Worm (Caenorhabditis elegans): ENCODE results near the gene acs-6.

The acs-6 gene

DNA sequence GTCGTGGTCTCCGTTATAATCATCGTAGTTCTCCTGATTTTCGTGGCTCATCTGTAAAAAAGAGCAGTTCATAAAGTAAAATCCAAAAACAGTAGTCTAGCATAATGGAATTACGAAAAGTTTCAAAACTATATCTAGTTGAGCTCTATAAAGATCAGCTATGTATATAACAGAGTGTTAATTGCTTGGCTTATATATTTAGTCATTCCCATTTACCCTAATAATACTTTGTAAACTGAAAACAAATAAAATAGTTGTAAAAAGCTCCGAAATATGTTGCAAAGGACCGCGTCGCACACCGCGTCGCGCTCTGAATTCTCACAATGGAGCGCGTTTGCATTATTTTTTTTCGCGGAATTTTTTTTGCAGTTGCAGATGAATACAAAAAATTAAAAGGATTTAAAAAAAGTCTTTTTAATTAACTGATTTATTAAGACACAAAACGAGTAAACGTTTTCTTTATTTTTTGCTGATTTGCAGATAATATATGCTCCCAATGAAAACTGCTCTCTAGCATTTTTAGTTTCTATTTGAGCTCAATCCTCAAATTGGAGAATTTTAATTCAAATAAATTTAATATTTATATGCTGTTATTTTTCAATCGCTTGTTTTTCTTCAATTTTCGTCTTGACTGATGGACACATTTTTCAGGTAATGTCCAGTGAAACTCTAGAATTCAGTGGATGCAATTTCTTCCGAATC, 11.7 kb upstream of the acs-6 start, which contains the start of the genes tcer-1 and ZK1127.5 (continued):
- peak; percentile 26 for TF ChIP-seq tbp1 (GFP tag; optimal IDR thresholded peaks at IDR 0.05)
- TF ChIP-seq mcd-1 (GFP tag; IDR thresholded peaks at IDR 0.05), result peak; percentile 94
- TF ChIP-seq rpc-1 (optimal IDR thresholded peaks at IDR 0.05), result no peak
- TF ChIP-seq rpc-1 (tag; optimal IDR thresholded peaks at IDR 0.05), result no peak
- TF ChIP-seq F57C9.4 (tag; optimal IDR thresholded peaks at IDR 0.05), result no peak
- TF ChIP-seq aptf-2 (GFP tag; conservative IDR thresholded peaks at IDR 0.05), result no peak
- no peak for TF ChIP-seq ceh-100 (GFP tag; IDR thresholded peaks at IDR 0.05)
- TF ChIP-seq ets-4 (GFP tag; optimal IDR thresholded peaks at IDR 0.05), result no peak
- TF ChIP-seq ccch-3 (GFP tag; optimal IDR thresholded peaks at IDR 0.05), result no peak
- no peak for TF ChIP-seq let-607 (tag; optimal IDR thresholded peaks at IDR 0.05)
- no peak for TF ChIP-seq snpc-4 (GFP tag; optimal IDR thresholded peaks at IDR 0.05)
- peak in 3 of 4 experiments; percentile 8 to 16 (median 13) for TF ChIP-seq snpc-4 (tag; optimal IDR thresholded peaks at IDR 0.05)
- no peak for TF ChIP-seq hlh-12 (tag; optimal IDR thresholded peaks at IDR 0.05)
- no peak for TF ChIP-seq hlh-26 (GFP tag; conservative IDR thresholded peaks at IDR 0.05)
- TF ChIP-seq Y95B8A.8 (GFP tag; IDR thresholded peaks at IDR 0.05), result no peak
- TF ChIP-seq hsf-1 (GFP tag; IDR thresholded peaks at IDR 0.05), result no peak
- no peak for TF ChIP-seq him-1 (tag; optimal IDR thresholded peaks at IDR 0.05)
- no peak for TF ChIP-seq Y67H2A.10 (GFP tag; conservative IDR thresholded peaks at IDR 0.05)
- peak; percentile 57; the same call in 1 of the 2 replicates for TF ChIP-seq ceh-91 (GFP tag; IDR thresholded peaks at IDR 0.05)
- TF ChIP-seq egl-18 (GFP tag; IDR thresholded peaks at IDR 0.05), result no peak
- TF ChIP-seq snpc-1.1 (tag; optimal IDR thresholded peaks at IDR 0.05; ENCODE audit: insufficient read depth), result peak; percentile 31
- TF ChIP-seq dox-1 (GFP tag; IDR thresholded peaks at IDR 0.05), result peak; percentile 79
- TF ChIP-seq dpff-1 (tag; optimal IDR thresholded peaks at IDR 0.05), result no peak
- TF ChIP-seq ekl-4 (GFP tag; IDR thresholded peaks at IDR 0.05), result no peak
- no peak for TF ChIP-seq F39B2.1 (GFP tag; IDR thresholded peaks at IDR 0.05)
- no peak for TF ChIP-seq tbx-9 (tag; optimal IDR thresholded peaks at IDR 0.05; ENCODE audit: borderline replicate concordance)
- no peak for TF ChIP-seq nfya-1 (tag; optimal IDR thresholded peaks at IDR 0.05; ENCODE audit: borderline replicate concordance, insufficient read depth)
- TF ChIP-seq ztf-18 (tag; optimal IDR thresholded peaks at IDR 0.05), result no peak
- TF ChIP-seq K12H6.12 (tag; optimal IDR thresholded peaks at IDR 0.05), result no peak
- no peak for TF ChIP-seq Y56A3A.18 (GFP tag; IDR thresholded peaks at IDR 0.05)
- TF ChIP-seq nhr-120 (GFP tag; IDR thresholded peaks at IDR 0.05), result no peak

DNA sequence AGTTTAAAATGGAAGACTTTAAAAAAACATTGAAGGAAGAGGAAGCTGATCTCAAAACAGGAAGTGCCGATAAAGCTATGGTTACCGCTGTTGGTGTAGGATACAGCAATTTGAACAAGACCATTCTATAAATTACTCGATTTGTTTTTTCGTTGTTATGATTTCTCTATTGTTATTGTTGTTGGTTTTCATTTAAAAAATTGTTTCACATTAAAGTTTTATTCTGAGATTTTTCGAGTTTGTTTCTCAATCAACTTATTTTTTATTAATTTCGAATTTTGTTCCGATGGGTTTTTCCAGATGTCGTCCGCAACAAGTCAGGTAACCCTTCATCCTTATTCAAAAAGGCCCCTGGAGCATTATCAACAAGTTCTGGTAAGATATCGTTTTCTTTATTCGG, 10.1 kb upstream of the acs-6 start, which contains the start of gene ZK1127.12:
Gene ZK1127.12, plus strand, starts transcription at position 301 of the 400 bp plus-strand sequence.
- TF ChIP-seq athp-1 (tag; optimal IDR thresholded peaks at IDR 0.05) (no peak), hmg-20 (GFP tag; IDR thresholded peaks at IDR 0.05) (no peak), B0261.1 (tag; optimal IDR thresholded peaks at IDR 0.05) (no peak), hmg-1.2 (GFP tag; IDR thresholded peaks at IDR 0.05) (no peak), atf-7 (tag; optimal IDR thresholded peaks at IDR 0.05) (no peak), zfh-2 (GFP tag; conservative IDR thresholded peaks at IDR 0.05) (no peak), mel-28 (tag; optimal IDR thresholded peaks at IDR 0.05; ENCODE audit: borderline replicate concordance) (no peak), bed-2 (GFP tag; IDR thresholded peaks at IDR 0.05) (no peak), ceh-100 (GFP tag; IDR thresholded peaks at IDR 0.05) (no peak), lsy-27 (tag; optimal IDR thresholded peaks at IDR 0.05; ENCODE audit: borderline replicate concordance, insufficient read depth) (no peak), F49E8.2 (tag; optimal IDR thresholded peaks at IDR 0.05; ENCODE audit: insufficient read depth) (no peak)
